Fruit fly (Drosophila melanogaster): Measurements from ENCODE around the gene Sidpn.

DNA sequence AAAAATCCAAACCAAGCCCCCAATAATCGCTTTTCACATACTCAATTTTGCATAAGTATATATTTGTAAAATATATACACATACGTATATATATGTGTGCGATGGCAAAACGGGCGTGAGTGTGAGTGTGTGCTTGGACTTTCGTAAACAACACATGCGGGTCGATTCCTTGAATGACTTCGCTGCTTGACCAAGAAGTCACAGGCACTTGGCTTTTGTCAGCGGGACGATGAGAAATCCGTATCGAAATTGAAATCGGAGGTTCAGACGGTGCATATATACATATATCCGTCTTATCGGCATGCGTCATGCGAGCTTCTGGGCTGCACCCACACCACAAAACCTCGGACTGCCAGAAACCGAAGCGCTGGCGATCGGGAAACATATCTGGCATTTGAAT is 7.5 kb downstream of the Sidpn start:
- TF ChIP-seq CG10631 (GFP tag; optimal IDR thresholded peaks at IDR 0.05) (no peak), CG10669 (GFP tag; optimal IDR thresholded peaks at IDR 0.05) (no peak), CG16779 (tag; optimal IDR thresholded peaks at IDR 0.05) (no peak), Lpt (GFP tag; optimal IDR thresholded peaks at IDR 0.05) (no peak), Hr38 (GFP tag; optimal IDR thresholded peaks at IDR 0.05) (no peak), dac (GFP tag; optimal IDR thresholded peaks at IDR 0.05) (no peak), eg (GFP tag; IDR thresholded peaks at IDR 0.05) (no peak), CG7368 (GFP tag; optimal IDR thresholded peaks at IDR 0.05) (no peak), CG9139 (GFP tag; optimal IDR thresholded peaks at IDR 0.05) (no peak), dsx (GFP tag; optimal IDR thresholded peaks at IDR 0.05; ENCODE audit: poor library complexity, severe bottlenecking) (no peak), CG6163 (GFP tag; IDR thresholded peaks at IDR 0.05) (no peak), Hr39 (GFP tag; optimal IDR thresholded peaks at IDR 0.05) (no peak), OdsH (GFP tag; optimal IDR thresholded peaks at IDR 0.05) (no peak), Ets21C (GFP tag; optimal IDR thresholded peaks at IDR 0.05) (no peak)

All from whole organism, prepupa.